Worm (Caenorhabditis elegans): ENCODE results near the gene F49H6.5.

- no peak for TF ChIP-seq elt-1 (tag; optimal IDR thresholded peaks at IDR 0.05; ENCODE audit: borderline replicate concordance, insufficient read depth)
- TF ChIP-seq nhr-28 (tag; optimal IDR thresholded peaks at IDR 0.05): no peak
- no peak for TF ChIP-seq tbx-8 (GFP tag; optimal IDR thresholded peaks at IDR 0.05)
- TF ChIP-seq snpc-4 (tag; optimal IDR thresholded peaks at IDR 0.05): no peak
- no peak for TF ChIP-seq pha-4 (tag; optimal IDR thresholded peaks at IDR 0.05)
These were observed 48.1 kb upstream of the F49H6.5 start, which contains the start of gene srx-54 for ce11 chrV:16974919-16975318.

All from whole organism, mixed stage, embryonic.